Fruit fly (Drosophila melanogaster) whole organism, embryonic: Measurements from ENCODE around the gene CG13928.

Experiments
- ATbp ChIP-seq: fragments of 200-800 bp; sonication (Bioruptor generic); optimal IDR thresholded peaks from 2 replicates; lab custom pipeline; 2017; ENCODE audit warnings: missing biosample characterization, mild to moderate bottlenecking, missing genetic modification characterization, missing genetic modification reagents
- Abd-B ChIP-seq: fragments of 200-800 bp; sonication (Bioruptor generic); optimal IDR thresholded peaks from 2 replicates; lab custom pipeline; 2018; ENCODE audit warnings: missing biosample characterization, mild to moderate bottlenecking, missing genetic modification characterization, moderate library complexity
- Aef1 ChIP-seq: fragments of 200-800 bp; sonication (Bioruptor generic); IDR thresholded peaks from 3 replicates; pipeline ENCODE4 v1.3.6; 2022; ENCODE audit warnings: missing biosample characterization, missing genetic modification characterization
- CG10147 ChIP-seq: fragments of 200-800 bp; sonication (Bioruptor generic); optimal IDR thresholded peaks from 2 replicates; lab custom pipeline; 2019; ENCODE audit warnings: missing biosample characterization, mild to moderate bottlenecking, missing genetic modification characterization, moderate library complexity
- CG10267 ChIP-seq: fragments of 200-800 bp; sonication (Bioruptor generic); optimal IDR thresholded peaks from 2 replicates; lab custom pipeline; 2018; ENCODE audit warnings: missing biosample characterization, mild to moderate bottlenecking, missing genetic modification characterization, moderate library complexity
- CG11093 ChIP-seq: fragments of 200-800 bp; sonication (Bioruptor generic); IDR thresholded peaks from 3 replicates; pipeline ENCODE4 v1.3.6; 2022; ENCODE audit warnings: missing biosample characterization, missing genetic modification characterization
- CG13894 ChIP-seq: fragments of 200-800 bp; sonication (Bioruptor generic); optimal IDR thresholded peaks from 3 replicates; lab custom pipeline; 2018; ENCODE audit warnings: missing biosample characterization, mild to moderate bottlenecking, missing genetic modification characterization, moderate library complexity
- CG1603 ChIP-seq: fragments of 200-800 bp; sonication (Bioruptor generic); optimal IDR thresholded peaks from 2 replicates; lab custom pipeline; 2019; ENCODE audit warnings: missing biosample characterization, mild to moderate bottlenecking, missing genetic modification characterization, moderate library complexity
- CG17359 ChIP-seq: fragments of 200-800 bp; sonication (Bioruptor generic); optimal IDR thresholded peaks from 3 replicates; lab custom pipeline; 2018; ENCODE audit warnings: missing biosample characterization, mild to moderate bottlenecking, missing genetic modification characterization, moderate library complexity
- CG17912 ChIP-seq: fragments of 200-800 bp; sonication (Bioruptor generic); optimal IDR thresholded peaks from 2 replicates; lab custom pipeline; 2018; ENCODE audit warnings: missing biosample characterization, mild to moderate bottlenecking, missing genetic modification characterization
- CG18476 ChIP-seq: fragments of 200-800 bp; sonication (Bioruptor generic); optimal IDR thresholded peaks from 2 replicates; lab custom pipeline; 2016; ENCODE audit warnings: missing biosample characterization, mild to moderate bottlenecking, missing genetic modification characterization
- CG18619 ChIP-seq: fragments of 200-800 bp; sonication (Bioruptor generic); optimal IDR thresholded peaks from 3 replicates; lab custom pipeline; 2017; ENCODE audit warnings: missing biosample characterization, mild to moderate bottlenecking, missing genetic modification characterization
- CG30431 ChIP-seq: fragments of 200-800 bp; sonication (Bioruptor generic); optimal IDR thresholded peaks from 2 replicates; lab custom pipeline; 2017; ENCODE audit warnings: missing biosample characterization, missing genetic modification characterization
- CG31365 ChIP-seq: fragments of 200-800 bp; sonication (Bioruptor generic); optimal IDR thresholded peaks from 2 replicates; lab custom pipeline; 2018; ENCODE audit warnings: missing biosample characterization, mild to moderate bottlenecking, missing genetic modification characterization
- CG32532 ChIP-seq: fragments of 200-800 bp; sonication (Bioruptor generic); IDR thresholded peaks from 2 replicates; pipeline ENCODE4 v1.3.6; 2022; ENCODE audit warnings: missing biosample characterization, missing genetic modification characterization
- CG32767 ChIP-seq: fragments of 200-800 bp; sonication (Bioruptor generic); IDR thresholded peaks from 2 replicates; pipeline ENCODE4 v1.3.6; 2022; ENCODE audit warnings: missing biosample characterization, missing genetic modification characterization
- CG33557 ChIP-seq: fragments of 200-800 bp; sonication (Bioruptor generic); optimal IDR thresholded peaks from 2 replicates; lab custom pipeline; 2019; ENCODE audit warnings: missing biosample characterization, mild to moderate bottlenecking, missing genetic modification characterization, moderate library complexity
- CG4854 ChIP-seq: fragments of 200-800 bp; sonication (Bioruptor generic); optimal IDR thresholded peaks from 2 replicates; lab custom pipeline; 2016; ENCODE audit warnings: missing biosample characterization, missing genetic modification characterization, inconsistent platforms
- CG7271 ChIP-seq: fragments of 200-800 bp; sonication (Bioruptor generic); optimal IDR thresholded peaks from 2 replicates; lab custom pipeline; 2018; ENCODE audit warnings: missing biosample characterization, mild to moderate bottlenecking, missing genetic modification characterization, moderate library complexity
- CG8281 ChIP-seq: fragments of 200-800 bp; sonication (Bioruptor generic); optimal IDR thresholded peaks from 2 replicates; lab custom pipeline; 2018; ENCODE audit warnings: missing biosample characterization, mild to moderate bottlenecking, missing genetic modification characterization, moderate library complexity
- CG9797 ChIP-seq: fragments of 200-800 bp; sonication (Bioruptor generic); optimal IDR thresholded peaks from 3 replicates; lab custom pipeline; 2018; ENCODE audit warnings: missing biosample characterization, mild to moderate bottlenecking, missing genetic modification characterization
- CkIIα-i1 ChIP-seq: fragments of 200-800 bp; sonication (Bioruptor generic); IDR thresholded peaks from 2 replicates; pipeline ENCODE4 v1.3.6; 2022; ENCODE audit warnings: missing biosample characterization, missing genetic modification characterization
- Doc3 ChIP-seq: fragments of 200-800 bp; sonication (Bioruptor generic); IDR thresholded peaks from 3 replicates; pipeline ENCODE4 v1.3.6; 2022; ENCODE audit warnings: missing biosample characterization, missing genetic modification characterization; ENCODE audit not compliant: partially characterized antibody
- H2.0 ChIP-seq: fragments of 200-800 bp; sonication (Bioruptor generic); IDR thresholded peaks from 2 replicates; pipeline ENCODE4 v1.3.6; 2022; ENCODE audit warnings: missing biosample characterization, missing genetic modification characterization
- Hr39 ChIP-seq: fragments of >200 bp; optimal IDR thresholded peaks from 2 replicates; lab custom pipeline; 2017
- Hsf ChIP-seq: fragments of 200-800 bp; sonication (Bioruptor generic); optimal IDR thresholded peaks from 3 replicates; lab custom pipeline; 2016; ENCODE audit warnings: missing biosample characterization, missing genetic modification characterization
- Kr ChIP-seq: fragments of 200-800 bp; sonication (Bioruptor generic); optimal IDR thresholded peaks from 2 replicates; lab custom pipeline; 2017; ENCODE audit warnings: missing biosample characterization, mild to moderate bottlenecking, missing genetic modification characterization
- Mad ChIP-seq: fragments of 200-800 bp; sonication (Bioruptor generic); optimal IDR thresholded peaks from 2 replicates; lab custom pipeline; 2016; ENCODE audit warnings: missing biosample characterization, missing genetic modification characterization
- Ravus ChIP-seq: fragments of 200-800 bp; sonication (Bioruptor generic); IDR thresholded peaks from 2 replicates; pipeline ENCODE4 v1.3.6; 2022; ENCODE audit warnings: missing biosample characterization, missing genetic modification characterization
- Sox100B ChIP-seq: fragments of 200-800 bp; sonication (Bioruptor generic); optimal IDR thresholded peaks from 3 replicates; lab custom pipeline; 2018; ENCODE audit warnings: missing biosample characterization, mild to moderate bottlenecking, missing genetic modification characterization
- Sox102F ChIP-seq: fragments of 200-800 bp; sonication (Bioruptor generic); optimal IDR thresholded peaks from 2 replicates; lab custom pipeline; 2018; ENCODE audit warnings: missing biosample characterization, mild to moderate bottlenecking, missing genetic modification characterization, moderate library complexity
- Spps ChIP-seq: fragments of 200-800 bp; sonication (Bioruptor generic); optimal IDR thresholded peaks from 2 replicates; lab custom pipeline; 2018; ENCODE audit warnings: missing biosample characterization, mild to moderate bottlenecking, missing genetic modification characterization
- Stat92E ChIP-seq, 3 experiments: fragments of >200 bp in 2 of 3; fragments of 200-800 bp in 1 of 3; sonication (Bioruptor generic) in 1 of 3; optimal IDR thresholded peaks; 2 replicates each; lab custom pipeline; 2017 to 2019; ENCODE audit warnings: missing biosample characterization in 3 of 3, missing genetic modification characterization in 3 of 3, mild to moderate bottlenecking in 1 of 3, moderate library complexity in 1 of 3
- amos ChIP-seq: fragments of 200-800 bp; sonication (Bioruptor generic); IDR thresholded peaks from 2 replicates; pipeline ENCODE4 v1.3.6; 2022; ENCODE audit warnings: missing biosample characterization, missing genetic modification characterization; ENCODE audit not compliant: partially characterized antibody
- aop ChIP-seq: fragments of 200-800 bp; sonication (Bioruptor generic); IDR thresholded peaks from 2 replicates; pipeline ENCODE4 v1.3.6; 2022; ENCODE audit warnings: missing biosample characterization, missing genetic modification characterization
- chif ChIP-seq, 2 experiments: fragments of 200-800 bp; sonication (Bioruptor generic); optimal IDR thresholded peaks; 3 replicates each; lab custom pipeline; 2016; ENCODE audit warnings: missing biosample characterization in 2 of 2, missing genetic modification characterization in 2 of 2
- dmrt11E ChIP-seq: fragments of 200-800 bp; sonication (Bioruptor generic); optimal IDR thresholded peaks from 3 replicates; lab custom pipeline; 2018; ENCODE audit warnings: missing biosample characterization, mild to moderate bottlenecking, missing genetic modification characterization, moderate library complexity
- en ChIP-seq: fragments of 200-800 bp; sonication (Bioruptor generic); optimal IDR thresholded peaks from 2 replicates; lab custom pipeline; 2016; ENCODE audit warnings: missing biosample characterization, missing genetic modification characterization
- esg ChIP-seq: fragments of 200-800 bp; sonication (Bioruptor generic); conservative IDR thresholded peaks from 2 replicates; pipeline ENCODE4 v1.3.6; 2022; ENCODE audit warnings: missing biosample characterization, missing genetic modification characterization
- eve ChIP-seq, 2 experiments: fragments of >200 bp; optimal IDR thresholded peaks; 2 replicates each; lab custom pipeline; 2017; ENCODE audit warnings: missing biosample characterization in 2 of 2, missing genetic modification characterization in 2 of 2
- fd102C ChIP-seq: fragments of 200-800 bp; sonication (Bioruptor generic); optimal IDR thresholded peaks from 2 replicates; lab custom pipeline; 2018; ENCODE audit warnings: missing biosample characterization, mild to moderate bottlenecking, missing genetic modification characterization, moderate library complexity
- jing ChIP-seq: fragments of 200-800 bp; sonication (Bioruptor generic); optimal IDR thresholded peaks from 2 replicates; lab custom pipeline; 2018; ENCODE audit warnings: missing biosample characterization, mild to moderate bottlenecking, missing genetic modification characterization
- kay ChIP-seq: fragments of 200-800 bp; sonication (Bioruptor generic); optimal IDR thresholded peaks from 2 replicates; lab custom pipeline; 2016; ENCODE audit warnings: missing biosample characterization, missing genetic modification characterization
- lilli ChIP-seq: fragments of 200-800 bp; sonication (Bioruptor generic); optimal IDR thresholded peaks from 3 replicates; lab custom pipeline; 2016; ENCODE audit warnings: missing biosample characterization, missing genetic modification characterization
- lola ChIP-seq, 3 experiments: fragments of >200 bp in 2 of 3; fragments of 200-800 bp in 1 of 3; sonication (Bioruptor generic) in 1 of 3; optimal IDR thresholded peaks; 2 replicates each; lab custom pipeline; 2017 to 2019; ENCODE audit warnings: missing biosample characterization in 3 of 3, missing genetic modification characterization in 3 of 3, mild to moderate bottlenecking in 1 of 3, moderate library complexity in 1 of 3
- maf-S ChIP-seq: fragments of 200-800 bp; sonication (Bioruptor generic); optimal IDR thresholded peaks from 2 replicates; lab custom pipeline; 2016; ENCODE audit warnings: missing biosample characterization, missing genetic modification characterization
- nau ChIP-seq: fragments of 200-800 bp; sonication (Bioruptor generic); optimal IDR thresholded peaks from 3 replicates; lab custom pipeline; 2017; ENCODE audit warnings: missing biosample characterization, mild to moderate bottlenecking, missing genetic modification characterization, missing genetic modification reagents
- salm ChIP-seq: fragments of 200-800 bp; sonication (Bioruptor generic); optimal IDR thresholded peaks from 2 replicates; lab custom pipeline; 2018; ENCODE audit warnings: missing biosample characterization, mild to moderate bottlenecking, missing genetic modification characterization
- toy ChIP-seq: fragments of 200-800 bp; sonication (Bioruptor generic); IDR thresholded peaks from 2 replicates; pipeline ENCODE4 v1.3.6; 2022; ENCODE audit warnings: missing biosample characterization, missing genetic modification characterization
- wor ChIP-seq: fragments of 200-800 bp; sonication (Bioruptor generic); IDR thresholded peaks from 2 replicates; pipeline ENCODE4 v1.3.6; 2022; ENCODE audit warnings: missing biosample characterization, missing genetic modification characterization

The CG13928 gene

DNA sequence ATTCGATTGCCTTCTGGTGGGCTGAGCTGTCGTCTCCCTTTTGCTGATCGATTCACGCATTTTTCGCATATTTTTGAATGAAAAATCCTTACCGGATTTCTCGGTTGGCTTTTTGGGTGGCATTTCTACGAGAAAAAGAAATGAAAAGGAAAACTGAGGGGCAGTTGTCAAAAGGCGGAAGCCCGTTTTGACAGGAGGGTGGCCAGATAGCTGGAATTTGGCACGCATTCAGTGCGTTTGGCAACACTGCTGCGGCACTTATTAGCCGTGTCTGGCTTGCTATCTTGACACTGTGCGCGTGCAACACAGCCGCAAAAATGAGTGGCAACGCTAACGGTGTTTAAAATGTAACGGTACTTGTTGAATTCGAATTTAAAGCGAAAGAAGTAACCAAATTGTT lies 40.3 kb upstream of the CG13928 start, which contains the start of gene RpL23A (continued):
- TF ChIP-seq CG13894 (tag; lab: Kevin White, UChicago): peak; percentile 95
- TF ChIP-seq amos (GFP tag; lab: Robert Waterston, UW): peak; percentile 73
- TF ChIP-seq CkIIα-i1 (GFP tag; lab: Robert Waterston, UW): peak; percentile 52; the same call in 1 of the 2 replicates
- peak; percentile 97 for TF ChIP-seq Mad (GFP tag; lab: Kevin White, UChicago)
- peak; percentile 89 for TF ChIP-seq jing (GFP tag; lab: Kevin White, UChicago)
- no peak for TF ChIP-seq eve (GFP tag; optimal IDR thresholded peaks at IDR 0.05; lab: Kevin White, UChicago)
- TF ChIP-seq CG9797 (GFP tag; lab: Kevin White, UChicago): peak; percentile 91
- peak; percentile 100 for TF ChIP-seq CG10267 (tag; lab: Kevin White, UChicago)
- TF ChIP-seq lola (GFP tag; optimal IDR thresholded peaks at IDR 0.05; lab: Kevin White, UChicago): peak in 1 of 3 experiments; percentile 70
- TF ChIP-seq Hsf (GFP tag; lab: Kevin White, UChicago): peak; percentile 96
- peak; percentile 93 for TF ChIP-seq en (GFP tag; lab: Kevin White, UChicago)
- peak; percentile 78 for TF ChIP-seq kay (GFP tag; lab: Kevin White, UChicago)
- TF ChIP-seq CG8281 (tag; lab: Kevin White, UChicago): peak; percentile 75
- peak; percentile 87 for TF ChIP-seq CG18476
- peak; percentile 94 for TF ChIP-seq lilli
- peak; percentile 87 for TF ChIP-seq CG33557
- peak; percentile 93 for TF ChIP-seq ATbp
- no peak for TF ChIP-seq Sox102F (GFP tag; lab: Kevin White, UChicago)
- peak in 1 of 3 experiments; percentile 91 for TF ChIP-seq Stat92E (GFP tag; optimal IDR thresholded peaks at IDR 0.05; lab: Kevin White, UChicago)
- peak; percentile 96 for TF ChIP-seq CG17912
- peak; percentile 98 for TF ChIP-seq CG18619 (GFP tag; lab: Kevin White, UChicago)
- peak; percentile 54; the same call in 1 of the 2 replicates for TF ChIP-seq aop
- peak; percentile 66 for TF ChIP-seq CG32767 (GFP tag; lab: Robert Waterston, UW)
- TF ChIP-seq esg: peak; percentile 66
- TF ChIP-seq Doc3 (GFP tag; lab: Robert Waterston, UW): no peak
- TF ChIP-seq fd102C (GFP tag; lab: Kevin White, UChicago): peak; percentile 93
- TF ChIP-seq CG7271 (tag; lab: Kevin White, UChicago): peak; percentile 95
- no peak for TF ChIP-seq Hr39 (lab: Kevin White, UChicago)
- TF ChIP-seq CG4854 (GFP tag; lab: Kevin White, UChicago): peak; percentile 96
- TF ChIP-seq Abd-B (GFP tag; lab: Kevin White, UChicago): peak; percentile 85
- TF ChIP-seq CG30431 (GFP tag; lab: Kevin White, UChicago): peak; percentile 95
- TF ChIP-seq Sox100B (GFP tag; lab: Kevin White, UChicago): no peak
- peak; percentile 93 for TF ChIP-seq Aef1
- peak; percentile 81 for TF ChIP-seq CG31365 (tag; lab: Kevin White, UChicago)
- TF ChIP-seq toy (GFP tag; lab: Robert Waterston, UW): peak; percentile 77; the same call in 1 of the 2 replicates
- TF ChIP-seq Spps: peak; percentile 83
- peak; percentile 81 for TF ChIP-seq CG11093
- peak; percentile 86 for TF ChIP-seq dmrt11E
- TF ChIP-seq maf-S (GFP tag; lab: Kevin White, UChicago): peak; percentile 96
- peak; percentile 92 for TF ChIP-seq CG17359 (tag; lab: Kevin White, UChicago)
- peak; percentile 89 for TF ChIP-seq CG10147 (GFP tag; lab: Kevin White, UChicago)
- TF ChIP-seq nau (GFP tag; lab: Kevin White, UChicago): peak; percentile 94
- TF ChIP-seq CG1603 (tag; lab: Kevin White, UChicago): peak; percentile 100
- peak; percentile 64 for TF ChIP-seq wor (GFP tag; lab: Robert Waterston, UW)
- peak; percentile 86 for TF ChIP-seq salm (tag; lab: Kevin White, UChicago)
- TF ChIP-seq Kr (GFP tag; lab: Kevin White, UChicago): peak; percentile 55
- peak; percentile 95 to 96 for TF ChIP-seq chif (GFP tag; optimal IDR thresholded peaks at IDR 0.05; lab: Kevin White, UChicago)
- TF ChIP-seq Ravus: peak; percentile 62
- TF ChIP-seq CG32532 (GFP tag; lab: Robert Waterston, UW): peak; percentile 97
- TF ChIP-seq H2.0: peak; percentile 92
